Worm (Caenorhabditis elegans) whole organism, L4 larva: Measurements from ENCODE around the gene F53C11.9.

Experiments
- T20F7.1 ChIP-seq: fragments of 200-800 bp; sonication (Bioruptor generic); optimal IDR thresholded peaks from 2 replicates; lab custom pipeline; 2018; ENCODE audit warnings: mild to moderate bottlenecking, missing genetic modification characterization, missing compliant biosample characterization
- aha-1 ChIP-seq: fragments of 150-350 bp; peaks from one replicate; lab custom pipeline; 2014; ENCODE audit warnings: missing biosample characterization, missing genetic modification characterization
- ama-1 ChIP-seq: fragments of 150-350 bp; optimal IDR thresholded peaks from 2 replicates; lab custom pipeline; 2014; ENCODE audit warnings: inconsistent platforms, mixed read lengths
- arid-1 ChIP-seq: fragments of 200-800 bp; sonication (Bioruptor generic); conservative IDR thresholded peaks from 2 replicates; pipeline ENCODE4 v1.3.6; 2022; ENCODE audit warnings: missing genetic modification reagents, missing genetic modification characterization, missing compliant biosample characterization
- ceh-20 ChIP-seq: fragments of 200-800 bp; sonication (Bioruptor generic); IDR thresholded peaks from 2 replicates; pipeline ENCODE4 v1.3.6; 2022; ENCODE audit warnings: missing genetic modification reagents, missing genetic modification characterization, missing compliant biosample characterization
- daf-16 ChIP-seq, 3 experiments: sonication (generic microtip); optimal IDR thresholded peaks; 2 replicates each; lab custom pipeline; 2016 to 2017; ENCODE audit warnings: missing genetic modification characterization in 3 of 3, missing genetic modification reagents in 3 of 3, mild to moderate bottlenecking in 2 of 3, missing compliant biosample characterization in 2 of 3, missing biosample characterization in 1 of 3, moderate library complexity in 1 of 3
- daf-8 ChIP-seq: fragments of 200-800 bp; sonication (Bioruptor generic); IDR thresholded peaks from 2 replicates; pipeline ENCODE4 v1.3.6; 2022; ENCODE audit warnings: missing genetic modification characterization, missing compliant biosample characterization
- dmd-6 ChIP-seq: fragments of 200-800 bp; sonication (Bioruptor generic); IDR thresholded peaks from 2 replicates; pipeline ENCODE4 v1.3.6; 2022; ENCODE audit warnings: missing genetic modification reagents, missing genetic modification characterization, missing compliant biosample characterization
- dmd-8 ChIP-seq: fragments of 200-800 bp; sonication (Bioruptor generic); IDR thresholded peaks from 2 replicates; pipeline ENCODE4 v1.3.6; 2022; ENCODE audit warnings: missing genetic modification characterization, missing compliant biosample characterization
- dve-1 ChIP-seq: sonication (generic microtip); optimal IDR thresholded peaks from 2 replicates; lab custom pipeline; 2017; ENCODE audit warnings: antibody characterized with exemption, mild to moderate bottlenecking, missing genetic modification characterization, missing compliant biosample characterization; ENCODE audit not compliant: insufficient read depth
- gei-8 ChIP-seq: fragments of 200-800 bp; sonication (Bioruptor generic); optimal IDR thresholded peaks from 2 replicates; lab custom pipeline; 2018; ENCODE audit warnings: mild to moderate bottlenecking, missing genetic modification characterization, missing compliant biosample characterization
- hif-1 ChIP-seq, 2 experiments: sonication (generic microtip); optimal IDR thresholded peaks; 2 replicates each; lab custom pipeline; 2016 to 2017; ENCODE audit warnings: missing compliant biosample characterization in 2 of 2, missing genetic modification characterization in 2 of 2, missing genetic modification reagents in 2 of 2, missing genotype in 2 of 2, mild to moderate bottlenecking in 1 of 2
- hlh-11 ChIP-seq: fragments of 200-800 bp; sonication (Bioruptor generic); optimal IDR thresholded peaks from 2 replicates; lab custom pipeline; 2018; ENCODE audit warnings: mild to moderate bottlenecking, missing genetic modification characterization, missing compliant biosample characterization
- hlh-30 ChIP-seq: sonication (generic microtip); optimal IDR thresholded peaks from 2 replicates; lab custom pipeline; 2017; ENCODE audit warnings: antibody characterized with exemption, mild to moderate bottlenecking, missing genetic modification characterization, missing compliant biosample characterization; ENCODE audit not compliant: insufficient read depth
- hmg-1.1 ChIP-seq: fragments of 200-800 bp; sonication (Bioruptor generic); IDR thresholded peaks from 2 replicates; pipeline ENCODE4 v1.3.6; 2022; ENCODE audit warnings: missing genetic modification reagents, missing genetic modification characterization, missing compliant biosample characterization
- lin-1 ChIP-seq: fragments of 200-800 bp; sonication (Bioruptor generic); IDR thresholded peaks from 2 replicates; pipeline ENCODE4 v1.3.6; 2022; ENCODE audit warnings: missing genetic modification reagents, missing genetic modification characterization, missing compliant biosample characterization
- lin-38 ChIP-seq: fragments of 200-800 bp; sonication (Bioruptor generic); IDR thresholded peaks from 2 replicates; pipeline ENCODE4 v1.3.6; 2022; ENCODE audit warnings: missing genetic modification reagents, missing genetic modification characterization, missing compliant biosample characterization
- lin-39 ChIP-seq: fragments of 150-350 bp; optimal IDR thresholded peaks from 2 replicates; lab custom pipeline; 2014; ENCODE audit warnings: missing biosample characterization, missing genetic modification reagents, missing genetic modification characterization
- lsy-2 ChIP-seq, 2 experiments: fragments of 150-350 bp in 1 of 2; sonication (generic microtip) in 1 of 2; optimal IDR thresholded peaks; 2 replicates each; lab custom pipeline; 2014 to 2017; ENCODE audit warnings: missing biosample characterization in 2 of 2, missing genetic modification characterization in 2 of 2
- mep-1 ChIP-seq: fragments of 150-350 bp; sonication (generic microtip); optimal IDR thresholded peaks from 3 replicates; lab custom pipeline; 2014; ENCODE audit warnings: missing biosample characterization, missing genetic modification characterization
- mes-2 ChIP-seq: sonication (generic microtip); optimal IDR thresholded peaks from 2 replicates; lab custom pipeline; 2016; ENCODE audit warnings: missing genotype, mild to moderate bottlenecking, missing genetic modification characterization, missing compliant biosample characterization; ENCODE audit not compliant: poor library complexity, severe bottlenecking
- nhr-102 ChIP-seq: sonication (generic microtip); optimal IDR thresholded peaks from 2 replicates; lab custom pipeline; 2016; ENCODE audit warnings: mild to moderate bottlenecking, missing genetic modification characterization, moderate library complexity, missing compliant biosample characterization
- nhr-28 ChIP-seq: fragments of 150-350 bp; optimal IDR thresholded peaks from 2 replicates; lab custom pipeline; 2014; ENCODE audit warnings: missing biosample characterization, missing genetic modification characterization
- nhr-48 ChIP-seq: sonication (generic microtip); optimal IDR thresholded peaks from 2 replicates; lab custom pipeline; 2016; ENCODE audit warnings: mild to moderate bottlenecking, missing genetic modification characterization, missing compliant biosample characterization
- nhr-6 ChIP-seq: fragments of 150-350 bp; optimal IDR thresholded peaks from 2 replicates; lab custom pipeline; 2014; ENCODE audit warnings: missing biosample characterization, missing genetic modification characterization
- pha-4 ChIP-seq, 2 experiments: fragments of 150-350 bp in 1 of 2; fragments of 200-800 bp in 1 of 2; sonication (Bioruptor generic) in 1 of 2; IDR thresholded peaks in 1 of 2; optimal IDR thresholded peaks in 1 of 2; 2 replicates each; pipeline versions ENCODE4 v1.3.6 to Lab custom; 2014 to 2022; ENCODE audit warnings: missing genetic modification characterization in 2 of 2, missing genetic modification reagents in 2 of 2, missing biosample characterization in 1 of 2, missing compliant biosample characterization in 1 of 2
- php-3 ChIP-seq: fragments of 200-800 bp; sonication (Bioruptor generic); IDR thresholded peaks from 2 replicates; pipeline ENCODE4 v1.3.6; 2022; ENCODE audit warnings: missing genetic modification reagents, missing genetic modification characterization, missing compliant biosample characterization
- rbr-2 ChIP-seq: sonication (generic microtip); optimal IDR thresholded peaks from 2 replicates; lab custom pipeline; 2016; ENCODE audit warnings: missing genotype, missing genetic modification characterization, missing compliant biosample characterization
- saeg-2 ChIP-seq: fragments of 200-800 bp; sonication (Bioruptor generic); IDR thresholded peaks from 2 replicates; pipeline ENCODE4 v1.3.6; 2022; ENCODE audit warnings: missing genetic modification reagents, missing genetic modification characterization, missing compliant biosample characterization
- tra-1 ChIP-seq: fragments of 200-800 bp; sonication (Bioruptor generic); IDR thresholded peaks from 2 replicates; pipeline ENCODE4 v1.3.6; 2022; ENCODE audit warnings: missing genetic modification reagents, missing genetic modification characterization, missing compliant biosample characterization
- unc-130 ChIP-seq: sonication (generic microtip); optimal IDR thresholded peaks from 2 replicates; lab custom pipeline; 2016; ENCODE audit warnings: missing genetic modification reagents, missing genetic modification characterization, missing compliant biosample characterization
- unc-62 ChIP-seq, 3 experiments: fragments of 150-350 bp in 1 of 3; sonication (generic microtip); optimal IDR thresholded peaks in 2 of 3; peaks in 1 of 3; 1 replicate in 1 of 3; 2 replicates in 2 of 3; lab custom pipeline; 2014 to 2017; ENCODE audit warnings: missing biosample characterization in 3 of 3, missing genetic modification characterization in 3 of 3, missing genetic modification reagents in 3 of 3, missing genotype in 1 of 3
- zip-11 ChIP-seq: fragments of 200-800 bp; sonication (Bioruptor generic); IDR thresholded peaks from 2 replicates; pipeline ENCODE4 v1.3.6; 2022; ENCODE audit warnings: missing genetic modification characterization, missing compliant biosample characterization

F53C11.9 gene

ce11 chrV:13785767-13786166 is 8.0 kb downstream of the F53C11.9 start:
- TF ChIP-seq gei-8 = no peak
- TF ChIP-seq arid-1 (GFP tag; lab: Robert Waterston, UW) = no peak
- TF ChIP-seq saeg-2 (GFP tag; lab: Robert Waterston, UW) = no peak
- TF ChIP-seq unc-62 (GFP tag; optimal IDR thresholded peaks at IDR 0.05 in 1 of 2; lab: Kevin White, UChicago) = peak in 1 of 2 experiments; percentile 51
- TF ChIP-seq unc-62 (tag; optimal IDR thresholded peaks at IDR 0.05; lab: Kevin White, UChicago) = no peak
- TF ChIP-seq lin-1 (GFP tag; lab: Robert Waterston, UW) = no peak
- TF ChIP-seq zip-11 (GFP tag; lab: Robert Waterston, UW) = no peak
- TF ChIP-seq daf-8 (GFP tag; lab: Robert Waterston, UW) = no peak
- peak; percentile 84 for TF ChIP-seq aha-1 (tag; lab: Kevin White, UChicago)
- TF ChIP-seq unc-130 (GFP tag; lab: Kevin White, UChicago) = no peak
- no peak for TF ChIP-seq ceh-20 (GFP tag; lab: Robert Waterston, UW)

ce11 chrV:13787225-13787898 is 9.5 kb downstream of the F53C11.9 start, which contains the start of the genes F53C11.4 and F53C11.5:
Gene F53C11.4 (minus strand): TSS chrV:13787352.
Gene F53C11.5 (plus strand): TSS chrV:13787549.
- TF ChIP-seq nhr-48 = peak; percentile 67
- peak; percentile 87 for TF ChIP-seq dve-1 (tag; lab: Kevin White, UChicago)
- peak; percentile 69 for TF ChIP-seq dmd-6 (GFP tag; lab: Robert Waterston, UW)
- no peak for TF ChIP-seq dmd-8 (GFP tag; lab: Robert Waterston, UW)
- no peak for TF ChIP-seq gei-8
- TF ChIP-seq pha-4 (GFP tag; IDR thresholded peaks at IDR 0.05; lab: Robert Waterston, UW) = no peak
- TF ChIP-seq pha-4 (tag; optimal IDR thresholded peaks at IDR 0.05; lab: Kevin White, UChicago) = no peak
- peak; percentile 3 for TF ChIP-seq unc-130 (GFP tag; lab: Kevin White, UChicago)
- peak; percentile 19 for TF ChIP-seq T20F7.1
- peak; percentile 74 for TF ChIP-seq nhr-28 (tag; lab: Kevin White, UChicago)
- peak; percentile 9 for TF ChIP-seq rbr-2 (tag; lab: Kevin White, UChicago)
- 0 out of 2 replicates have a peak, but pooled peaks have one; percentile 12 for TF ChIP-seq hmg-1.1
- TF ChIP-seq arid-1 (GFP tag; lab: Robert Waterston, UW) = no peak
- TF ChIP-seq tra-1 (GFP tag; lab: Robert Waterston, UW) = 0 out of 2 replicates have a peak, but pooled peaks have one; percentile 24
- peak in 1 of 2 experiments; percentile 86 for TF ChIP-seq lsy-2 (tag; optimal IDR thresholded peaks at IDR 0.05; lab: Kevin White, UChicago)
- TF ChIP-seq lin-38 (GFP tag; lab: Robert Waterston, UW) = 0 out of 2 replicates have a peak, but pooled peaks have one; percentile 31
- TF ChIP-seq nhr-102 (tag; lab: Kevin White, UChicago) = no peak
- TF ChIP-seq nhr-6 (tag; lab: Kevin White, UChicago) = peak; percentile 78
- TF ChIP-seq unc-62 (GFP tag; optimal IDR thresholded peaks at IDR 0.05 in 1 of 2; lab: Kevin White, UChicago) = peak in 1 of 2 experiments; percentile 71
- no peak for TF ChIP-seq unc-62 (tag; optimal IDR thresholded peaks at IDR 0.05; lab: Kevin White, UChicago)
- TF ChIP-seq mep-1 (tag; lab: Kevin White, UChicago) = peak; percentile 11
- peak; percentile 16 for TF ChIP-seq hlh-30 (tag; lab: Kevin White, UChicago)
- no peak for TF ChIP-seq daf-16 (GFP tag; optimal IDR thresholded peaks at IDR 0.05; lab: Kevin White, UChicago)
- TF ChIP-seq daf-16 (tag; optimal IDR thresholded peaks at IDR 0.05; lab: Kevin White, UChicago) = peak; percentile 85
- peak; percentile 77 for TF ChIP-seq hlh-11 (tag; lab: Kevin White, UChicago)
- TF ChIP-seq lin-39 (tag; lab: Kevin White, UChicago) = no peak
- peak in 1 of 2 experiments; percentile 79 for TF ChIP-seq hif-1 (tag; optimal IDR thresholded peaks at IDR 0.05; lab: Kevin White, UChicago)
- TF ChIP-seq php-3 (GFP tag; lab: Robert Waterston, UW) = no peak
- TF ChIP-seq mes-2 (tag; lab: Kevin White, UChicago) = peak; percentile 57
- peak; percentile 51 for TF ChIP-seq ama-1
